Fruit fly (Drosophila melanogaster) whole organism, embryonic: Measurements from ENCODE around the gene CG46523.

Experiments used
- Atf-2 ChIP-seq: fragments of 200-800 bp; sonication (Bioruptor generic); optimal IDR thresholded peaks from 2 replicates; lab custom pipeline; 2016; ENCODE audit warnings: missing biosample characterization, missing genetic modification characterization
- Bteb2 ChIP-seq: fragments of 200-800 bp; sonication (Bioruptor generic); optimal IDR thresholded peaks from 2 replicates; lab custom pipeline; 2016; ENCODE audit warnings: missing biosample characterization, missing genetic modification characterization
- CG11093 ChIP-seq: fragments of 200-800 bp; sonication (Bioruptor generic); IDR thresholded peaks from 3 replicates; pipeline ENCODE4 v1.3.6; 2022; ENCODE audit warnings: missing biosample characterization, missing genetic modification characterization
- CG12104 ChIP-seq: fragments of 200-800 bp; sonication (Bioruptor generic); optimal IDR thresholded peaks from 3 replicates; lab custom pipeline; 2016; ENCODE audit warnings: missing biosample characterization, missing genetic modification characterization
- CG12219 ChIP-seq: fragments of 200-800 bp; sonication (Bioruptor generic); optimal IDR thresholded peaks from 3 replicates; lab custom pipeline; 2018; ENCODE audit warnings: missing biosample characterization, mild to moderate bottlenecking, missing genetic modification characterization
- CG12236 ChIP-seq: fragments of 200-800 bp; sonication (Bioruptor generic); optimal IDR thresholded peaks from 2 replicates; lab custom pipeline; 2016; ENCODE audit warnings: missing biosample characterization, missing genetic modification characterization
- CG13296 ChIP-seq: fragments of 200-800 bp; sonication (Bioruptor generic); optimal IDR thresholded peaks from 3 replicates; lab custom pipeline; 2018; ENCODE audit warnings: missing biosample characterization, mild to moderate bottlenecking, missing genetic modification characterization
- CG13424 ChIP-seq: fragments of 200-800 bp; sonication (Bioruptor generic); optimal IDR thresholded peaks from 2 replicates; lab custom pipeline; 2019; ENCODE audit warnings: missing biosample characterization, mild to moderate bottlenecking, missing genetic modification characterization, moderate library complexity
- CG16863 ChIP-seq: fragments of 200-800 bp; sonication (Bioruptor generic); optimal IDR thresholded peaks from 3 replicates; lab custom pipeline; 2016; ENCODE audit warnings: missing biosample characterization, missing genetic modification characterization
- CG17568 ChIP-seq: fragments of 200-800 bp; sonication (Bioruptor generic); optimal IDR thresholded peaks from 2 replicates; lab custom pipeline; 2018; ENCODE audit warnings: missing biosample characterization, mild to moderate bottlenecking, missing genetic modification characterization, moderate library complexity
- CG2202 ChIP-seq: fragments of 200-800 bp; sonication (Bioruptor generic); optimal IDR thresholded peaks from 2 replicates; lab custom pipeline; 2018; ENCODE audit warnings: missing biosample characterization, mild to moderate bottlenecking, missing genetic modification characterization
- CG30431 ChIP-seq: fragments of 200-800 bp; sonication (Bioruptor generic); optimal IDR thresholded peaks from 2 replicates; lab custom pipeline; 2017; ENCODE audit warnings: missing biosample characterization, missing genetic modification characterization
- CG4424 ChIP-seq: fragments of 200-800 bp; sonication (Bioruptor generic); optimal IDR thresholded peaks from 3 replicates; lab custom pipeline; 2016; ENCODE audit warnings: missing biosample characterization, missing genetic modification characterization
- CG5180 ChIP-seq: fragments of 200-800 bp; sonication (Bioruptor generic); optimal IDR thresholded peaks from 3 replicates; lab custom pipeline; 2017; ENCODE audit warnings: missing biosample characterization, missing genetic modification characterization, mild to moderate bottlenecking, moderate library complexity, missing genetic modification reagents
- CG6689 ChIP-seq: fragments of 200-800 bp; sonication (Bioruptor generic); IDR thresholded peaks from 2 replicates; pipeline ENCODE4 v1.3.6; 2022; ENCODE audit warnings: missing biosample characterization, missing genetic modification characterization
- CG6765 ChIP-seq: fragments of 200-800 bp; sonication (Bioruptor generic); optimal IDR thresholded peaks from 3 replicates; lab custom pipeline; 2017; ENCODE audit warnings: missing biosample characterization, mild to moderate bottlenecking, missing genetic modification characterization
- CG7271 ChIP-seq: fragments of 200-800 bp; sonication (Bioruptor generic); optimal IDR thresholded peaks from 2 replicates; lab custom pipeline; 2018; ENCODE audit warnings: missing biosample characterization, mild to moderate bottlenecking, missing genetic modification characterization, moderate library complexity
- CG7372 ChIP-seq: fragments of 200-800 bp; sonication (Bioruptor generic); IDR thresholded peaks from 2 replicates; pipeline ENCODE4 v1.3.6; 2022; ENCODE audit warnings: missing biosample characterization, missing genetic modification characterization
- CG7745 ChIP-seq: fragments of 200-800 bp; sonication (Bioruptor generic); optimal IDR thresholded peaks from 2 replicates; lab custom pipeline; 2018; ENCODE audit warnings: missing biosample characterization, mild to moderate bottlenecking, missing genetic modification characterization, moderate library complexity
- CG7786 ChIP-seq: fragments of 200-800 bp; sonication (Bioruptor generic); optimal IDR thresholded peaks from 2 replicates; lab custom pipeline; 2016; ENCODE audit warnings: missing biosample characterization, missing genetic modification characterization
- CG8924 ChIP-seq: fragments of 200-800 bp; optimal IDR thresholded peaks from 3 replicates; lab custom pipeline; 2019; ENCODE audit warnings: missing biosample characterization, mild to moderate bottlenecking, missing genetic modification characterization, moderate library complexity
- CG9876 ChIP-seq: fragments of 200-800 bp; sonication (Bioruptor generic); optimal IDR thresholded peaks from 2 replicates; lab custom pipeline; 2016; ENCODE audit warnings: missing biosample characterization, missing genetic modification characterization
- ERR ChIP-seq: fragments of 200-800 bp; sonication (Bioruptor generic); optimal IDR thresholded peaks from 2 replicates; lab custom pipeline; 2016; ENCODE audit warnings: missing biosample characterization, missing genetic modification characterization
- GATAe ChIP-seq: fragments of 200-800 bp; sonication (Bioruptor generic); conservative IDR thresholded peaks from 2 replicates; pipeline ENCODE4 v1.3.6; 2022; ENCODE audit warnings: missing biosample characterization, missing genetic modification characterization
- Gug ChIP-seq: fragments of 200-800 bp; sonication (Bioruptor generic); IDR thresholded peaks from 4 replicates; pipeline ENCODE4 v1.3.6; 2022; ENCODE audit warnings: missing biosample characterization, missing genetic modification characterization
- HLH3B ChIP-seq: fragments of 200-800 bp; sonication (Bioruptor generic); IDR thresholded peaks from 2 replicates; pipeline ENCODE4 v1.3.6; 2022; ENCODE audit warnings: missing biosample characterization, missing genetic modification characterization
- HmgD ChIP-seq: fragments of 200-800 bp; sonication (Bioruptor generic); optimal IDR thresholded peaks from 3 replicates; lab custom pipeline; 2016; ENCODE audit warnings: missing biosample characterization, missing genetic modification characterization
- Mad ChIP-seq: fragments of 200-800 bp; sonication (Bioruptor generic); optimal IDR thresholded peaks from 2 replicates; lab custom pipeline; 2016; ENCODE audit warnings: missing biosample characterization, missing genetic modification characterization
- Mrtf ChIP-seq: fragments of 200-800 bp; sonication (Bioruptor generic); IDR thresholded peaks from 3 replicates; pipeline ENCODE4 v1.3.6; 2022; ENCODE audit warnings: missing biosample characterization, missing genetic modification characterization
- NfI ChIP-seq: fragments of 200-800 bp; sonication (Bioruptor generic); optimal IDR thresholded peaks from 3 replicates; lab custom pipeline; 2018; ENCODE audit warnings: missing biosample characterization, mild to moderate bottlenecking, missing genetic modification characterization, moderate library complexity
- Scr ChIP-seq: fragments of 200-800 bp; sonication (Bioruptor generic); IDR thresholded peaks from 2 replicates; pipeline ENCODE4 v1.3.6; 2022; ENCODE audit warnings: missing biosample characterization, missing genetic modification characterization; ENCODE audit not compliant: partially characterized antibody
- Sry-δ ChIP-seq: fragments of 200-800 bp; sonication (Bioruptor generic); optimal IDR thresholded peaks from 2 replicates; lab custom pipeline; 2016; ENCODE audit warnings: missing biosample characterization, missing genetic modification characterization
- ash1 ChIP-seq: fragments of 200-800 bp; sonication (Bioruptor generic); optimal IDR thresholded peaks from 2 replicates; lab custom pipeline; 2018; ENCODE audit warnings: missing biosample characterization, mild to moderate bottlenecking, missing genetic modification characterization
- bigmax ChIP-seq: fragments of 200-800 bp; sonication (Bioruptor generic); optimal IDR thresholded peaks from 2 replicates; lab custom pipeline; 2018; ENCODE audit warnings: missing biosample characterization, mild to moderate bottlenecking, missing genetic modification characterization
- chn ChIP-seq: fragments of 200-800 bp; sonication (Bioruptor generic); optimal IDR thresholded peaks from 2 replicates; lab custom pipeline; 2016; ENCODE audit warnings: missing biosample characterization, missing genetic modification characterization
- dati ChIP-seq: fragments of 200-800 bp; sonication (Bioruptor generic); IDR thresholded peaks from 2 replicates; pipeline ENCODE4 v1.3.6; 2022; ENCODE audit warnings: missing biosample characterization, missing genetic modification characterization
- dmrt11E ChIP-seq: fragments of 200-800 bp; sonication (Bioruptor generic); optimal IDR thresholded peaks from 3 replicates; lab custom pipeline; 2018; ENCODE audit warnings: missing biosample characterization, mild to moderate bottlenecking, missing genetic modification characterization, moderate library complexity
- grau ChIP-seq: fragments of 200-800 bp; optimal IDR thresholded peaks from 3 replicates; lab custom pipeline; 2019; ENCODE audit warnings: missing biosample characterization, mild to moderate bottlenecking, missing genetic modification characterization, moderate library complexity
- hkb ChIP-seq, 2 experiments: fragments of 200-800 bp in 1 of 2; fragments of >200 bp in 1 of 2; sonication (Bioruptor generic) in 1 of 2; IDR thresholded peaks in 1 of 2; optimal IDR thresholded peaks in 1 of 2; 2 replicates each; pipeline versions ENCODE4 v1.3.6 to Lab custom; 2017 to 2022; ENCODE audit warnings: missing biosample characterization in 1 of 2, missing genetic modification characterization in 1 of 2
- maf-S ChIP-seq: fragments of 200-800 bp; sonication (Bioruptor generic); optimal IDR thresholded peaks from 2 replicates; lab custom pipeline; 2016; ENCODE audit warnings: missing biosample characterization, missing genetic modification characterization
- nerfin-2 ChIP-seq: fragments of 200-800 bp; sonication (Bioruptor generic); IDR thresholded peaks from 2 replicates; pipeline ENCODE4 v1.3.6; 2022; ENCODE audit warnings: missing biosample characterization, missing genetic modification characterization; ENCODE audit not compliant: partially characterized antibody
- pan ChIP-seq, 4 experiments: fragments of >200 bp in 3 of 4; fragments of 200-800 bp in 1 of 4; sonication (Bioruptor generic) in 1 of 4; optimal IDR thresholded peaks in 3 of 4; IDR thresholded peaks in 1 of 4; 2 replicates each; pipeline versions ENCODE4 v1.3.6 to Lab custom; 2017 to 2022; ENCODE audit warnings: missing biosample characterization in 2 of 4, missing genetic modification characterization in 2 of 4, mixed read lengths in 1 of 4
- peb ChIP-seq: fragments of 200-800 bp; sonication (Bioruptor generic); IDR thresholded peaks from 2 replicates; pipeline ENCODE4 v1.3.6; 2022; ENCODE audit warnings: missing biosample characterization, missing genetic modification characterization
- ranshi ChIP-seq: fragments of 200-800 bp; sonication (Bioruptor generic); IDR thresholded peaks from 2 replicates; pipeline ENCODE4 v1.3.6; 2022; ENCODE audit warnings: missing biosample characterization, missing genetic modification characterization
- sd ChIP-seq: fragments of 200-800 bp; sonication (Bioruptor generic); optimal IDR thresholded peaks from 3 replicates; lab custom pipeline; 2018; ENCODE audit warnings: missing biosample characterization, mild to moderate bottlenecking, missing genetic modification characterization, moderate library complexity
- tap ChIP-seq: fragments of 200-800 bp; optimal IDR thresholded peaks from 3 replicates; lab custom pipeline; 2019; ENCODE audit warnings: missing biosample characterization, mild to moderate bottlenecking, missing genetic modification characterization, moderate library complexity
- tio ChIP-seq: fragments of 200-800 bp; sonication (Bioruptor generic); optimal IDR thresholded peaks from 2 replicates; lab custom pipeline; 2017; ENCODE audit warnings: missing biosample characterization, missing genetic modification characterization, inconsistent platforms
- twi ChIP-seq: fragments of 200-800 bp; optimal IDR thresholded peaks from 2 replicates; lab custom pipeline; 2019; ENCODE audit warnings: missing biosample characterization, mild to moderate bottlenecking, missing genetic modification characterization, moderate library complexity
- tx ChIP-seq: fragments of 200-800 bp; sonication (Bioruptor generic); optimal IDR thresholded peaks from 2 replicates; lab custom pipeline; 2016; ENCODE audit warnings: missing biosample characterization, missing genetic modification characterization
- zen ChIP-seq: fragments of 200-800 bp; sonication (Bioruptor generic); optimal IDR thresholded peaks from 3 replicates; lab custom pipeline; 2018; ENCODE audit warnings: missing biosample characterization, mild to moderate bottlenecking, missing genetic modification characterization, moderate library complexity

CG46523 gene

DNA sequence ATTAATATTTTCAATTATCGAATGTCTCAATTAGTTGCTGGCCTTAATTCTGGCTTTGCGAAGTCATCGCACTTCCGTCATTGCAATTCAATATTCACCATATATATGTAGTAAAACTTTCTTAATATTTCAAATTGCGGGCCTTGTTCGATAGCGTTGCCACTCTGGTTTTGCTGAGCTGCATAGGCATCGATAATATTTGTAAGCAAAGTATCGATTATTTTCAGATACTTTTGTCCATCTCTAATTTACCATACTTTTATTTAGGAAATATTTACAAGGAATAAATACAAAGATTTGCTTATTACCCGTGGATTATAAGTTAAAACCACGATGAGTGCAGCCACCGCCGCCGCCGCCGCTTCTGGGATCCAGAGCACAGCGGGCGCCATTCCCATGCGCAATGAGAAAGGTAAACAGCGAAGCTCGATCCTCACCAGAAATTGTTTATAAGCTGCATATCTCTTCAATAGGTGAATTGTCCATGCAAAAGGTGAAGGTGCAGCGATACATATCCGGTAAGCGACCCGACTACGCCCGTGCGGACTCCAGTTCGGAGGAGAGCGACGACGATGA is 2.0 kb upstream of the CG46523 start, which contains the start of gene Mfap1 (continued):
- no peak for TF ChIP-seq ash1 (GFP tag; lab: Kevin White, UChicago)
- no peak for TF ChIP-seq Mad
- no peak for TF ChIP-seq CG13296 (GFP tag; lab: Kevin White, UChicago)
- TF ChIP-seq Atf-2 (GFP tag; lab: Kevin White, UChicago) = no peak
- no peak for TF ChIP-seq CG17568 (GFP tag; lab: Kevin White, UChicago)
- TF ChIP-seq CG16863 (GFP tag; lab: Kevin White, UChicago) = peak; percentile 84
- no peak for TF ChIP-seq CG12104 (GFP tag; lab: Kevin White, UChicago)
- no peak for TF ChIP-seq Bteb2 (GFP tag; lab: Kevin White, UChicago)
- no peak for TF ChIP-seq CG11093 (GFP tag; lab: Robert Waterston, UW)
- no peak for TF ChIP-seq dmrt11E
- no peak for TF ChIP-seq CG30431 (GFP tag; lab: Kevin White, UChicago)
- TF ChIP-seq CG13424 (tag; lab: Kevin White, UChicago) = no peak
- no peak for TF ChIP-seq CG7271 (tag; lab: Kevin White, UChicago)
- no peak for TF ChIP-seq hkb (optimal IDR thresholded peaks at IDR 0.05; lab: Kevin White, UChicago)
- TF ChIP-seq hkb (GFP tag; IDR thresholded peaks at IDR 0.05; lab: Robert Waterston, UW) = no peak
- no peak for TF ChIP-seq sd
- no peak for TF ChIP-seq chn (GFP tag; lab: Kevin White, UChicago)
- no peak for TF ChIP-seq ERR (GFP tag; lab: Kevin White, UChicago)
- no peak for TF ChIP-seq CG12236 (GFP tag; lab: Kevin White, UChicago)
- TF ChIP-seq tx (GFP tag; lab: Kevin White, UChicago) = no peak
- no peak for TF ChIP-seq tio (GFP tag; lab: Kevin White, UChicago)
- no peak for TF ChIP-seq twi (tag; lab: Kevin White, UChicago)
- TF ChIP-seq Sry-δ (GFP tag; lab: Kevin White, UChicago) = peak; percentile 84
- no peak for TF ChIP-seq CG6765 (GFP tag; lab: Kevin White, UChicago)
- TF ChIP-seq CG6689 (GFP tag; lab: Robert Waterston, UW) = no peak
- no peak for TF ChIP-seq maf-S (GFP tag; lab: Kevin White, UChicago)
- no peak for TF ChIP-seq pan (optimal IDR thresholded peaks at IDR 0.05; lab: Kevin White, UChicago)
- no peak for TF ChIP-seq pan (GFP tag; optimal IDR thresholded peaks at IDR 0.05 in 1 of 2, IDR thresholded peaks at IDR 0.05 in 1 of 2)
- no peak for TF ChIP-seq CG7372 (GFP tag; lab: Robert Waterston, UW)
- TF ChIP-seq bigmax = no peak
- no peak for TF ChIP-seq tap (tag; lab: Kevin White, UChicago)
- no peak for TF ChIP-seq NfI
- TF ChIP-seq CG7745 (tag; lab: Kevin White, UChicago) = no peak
- TF ChIP-seq CG2202 (tag; lab: Kevin White, UChicago) = no peak
- TF ChIP-seq CG7786 (GFP tag; lab: Kevin White, UChicago) = no peak
- TF ChIP-seq CG9876 (GFP tag; lab: Kevin White, UChicago) = no peak
- TF ChIP-seq ranshi (GFP tag; lab: Robert Waterston, UW) = no peak
- no peak for TF ChIP-seq HmgD (GFP tag; lab: Kevin White, UChicago)
- TF ChIP-seq peb = no peak
- TF ChIP-seq GATAe (GFP tag; lab: Robert Waterston, UW) = no peak
- TF ChIP-seq Mrtf (GFP tag; lab: Robert Waterston, UW) = no peak
- peak; percentile 56 for TF ChIP-seq Scr (GFP tag; lab: Robert Waterston, UW)
- no peak for TF ChIP-seq grau (tag; lab: Kevin White, UChicago)
- TF ChIP-seq CG5180 (GFP tag; lab: Kevin White, UChicago) = no peak
- no peak for TF ChIP-seq CG8924 (tag; lab: Kevin White, UChicago)
- TF ChIP-seq dati = no peak
- TF ChIP-seq nerfin-2 (GFP tag; lab: Robert Waterston, UW) = no peak
- TF ChIP-seq zen (tag; lab: Kevin White, UChicago) = no peak
- TF ChIP-seq Gug = peak; percentile 44; the same call in 1 of the 4 replicates
- no peak for TF ChIP-seq CG12219 (GFP tag; lab: Kevin White, UChicago)
- TF ChIP-seq CG4424 = no peak
- TF ChIP-seq HLH3B (GFP tag; lab: Robert Waterston, UW) = 0 out of 2 replicates have a peak, but pooled peaks have one; percentile 20
